Fruit fly (Drosophila melanogaster) whole organism, wandering third instar larva: Measurements from ENCODE around the gene CG3841.

Source experiments
- Abd-B ChIP-seq: fragments of >200 bp; optimal IDR thresholded peaks from 2 replicates; lab custom pipeline; 2017; ENCODE audit warnings: missing biosample characterization, missing genetic modification characterization
- CG32264 ChIP-seq: fragments of 200-800 bp; sonication (Bioruptor generic); optimal IDR thresholded peaks from 2 replicates; lab custom pipeline; 2016; ENCODE audit warnings: missing biosample characterization, missing genetic modification characterization
- CG9705 ChIP-seq: fragments of 200-800 bp; sonication (Bioruptor generic); optimal IDR thresholded peaks from 2 replicates; lab custom pipeline; 2018; ENCODE audit warnings: missing biosample characterization, mild to moderate bottlenecking, missing genetic modification characterization
- CrebA ChIP-seq: fragments of 200-800 bp; sonication (Bioruptor generic); optimal IDR thresholded peaks from 2 replicates; lab custom pipeline; 2016; ENCODE audit warnings: missing biosample characterization, mild to moderate bottlenecking, missing genetic modification characterization, borderline replicate concordance
- Dfd ChIP-seq: fragments of >200 bp; optimal IDR thresholded peaks from 2 replicates; lab custom pipeline; 2017; ENCODE audit warnings: missing biosample characterization, missing genetic modification characterization
- Dif ChIP-seq: fragments of 200-275, 200-300 bp; sonication (Bioruptor generic); optimal IDR thresholded peaks from 2 replicates; lab custom pipeline; 2018; ENCODE audit warnings: missing biosample characterization, missing genetic modification characterization; ENCODE audit not compliant: partially characterized antibody
- GATAd ChIP-seq: sonication (Bioruptor generic); optimal IDR thresholded peaks from 2 replicates; lab custom pipeline; 2016; ENCODE audit warnings: missing biosample characterization, missing genetic modification characterization
- HLH106 ChIP-seq: fragments of 200-800 bp; optimal IDR thresholded peaks from 3 replicates; lab custom pipeline; 2019; ENCODE audit warnings: missing biosample characterization, mild to moderate bottlenecking, missing genetic modification characterization, moderate library complexity
- Hnf4 ChIP-seq: fragments of 200-800 bp; sonication (Bioruptor generic); optimal IDR thresholded peaks from 2 replicates; lab custom pipeline; 2016; ENCODE audit warnings: missing biosample characterization, mild to moderate bottlenecking, missing genetic modification characterization
- Hr78 ChIP-seq: fragments of >200 bp; optimal IDR thresholded peaks from 2 replicates; lab custom pipeline; 2017; ENCODE audit warnings: missing biosample characterization, missing genetic modification characterization
- Hr83 ChIP-seq: fragments of 200-300 bp; sonication (Bioruptor generic); optimal IDR thresholded peaks from 2 replicates; lab custom pipeline; 2016; ENCODE audit warnings: missing biosample characterization, mild to moderate bottlenecking, missing genetic modification characterization, moderate library complexity; ENCODE audit not compliant: poor library complexity, severe bottlenecking
- Jra ChIP-seq: sonication (Bioruptor generic); optimal IDR thresholded peaks from 2 replicates; lab custom pipeline; 2016; ENCODE audit warnings: missing biosample characterization, missing genetic modification characterization
- Mio ChIP-seq: sonication (Bioruptor generic); optimal IDR thresholded peaks from 2 replicates; lab custom pipeline; 2016; ENCODE audit warnings: missing biosample characterization, missing genetic modification characterization
- Myc ChIP-seq: fragments of >200 bp; optimal IDR thresholded peaks from 2 replicates; lab custom pipeline; 2017
- N ChIP-seq: fragments of >200 bp; optimal IDR thresholded peaks from 2 replicates; lab custom pipeline; 2018; ENCODE audit warnings: missing biosample characterization, missing external identifiers, missing genetic modification characterization
- OdsH ChIP-seq: fragments of 200-800 bp; sonication (Bioruptor generic); optimal IDR thresholded peaks from 2 replicates; lab custom pipeline; 2016; ENCODE audit warnings: missing biosample characterization, mild to moderate bottlenecking, missing genetic modification characterization
- Rel ChIP-seq, 2 experiments: fragments of 200-800 bp; sonication (Bioruptor generic) in 1 of 2; optimal IDR thresholded peaks; 2 replicates in 1 of 2; 3 replicates in 1 of 2; lab custom pipeline; 2016 to 2019; ENCODE audit warnings: mild to moderate bottlenecking in 2 of 2, missing biosample characterization in 2 of 2, missing genetic modification characterization in 2 of 2, moderate library complexity in 1 of 2
- Sp1 ChIP-seq: fragments of 200-800 bp; sonication (Bioruptor generic); optimal IDR thresholded peaks from 3 replicates; lab custom pipeline; 2019; ENCODE audit warnings: missing biosample characterization, mild to moderate bottlenecking, missing genetic modification characterization, moderate library complexity
- Vsx2 ChIP-seq: fragments of 200-300, 225-300 bp; sonication (Bioruptor generic); optimal IDR thresholded peaks from 2 replicates; lab custom pipeline; 2018; ENCODE audit warnings: missing biosample characterization, missing genetic modification characterization; ENCODE audit not compliant: partially characterized antibody
- br ChIP-seq: fragments of 200-800 bp; sonication (Bioruptor generic); optimal IDR thresholded peaks from 2 replicates; lab custom pipeline; 2016; ENCODE audit warnings: missing biosample characterization, missing genetic modification characterization
- brk ChIP-seq: fragments of 200-800 bp; sonication (Bioruptor generic); optimal IDR thresholded peaks from 2 replicates; lab custom pipeline; 2016; ENCODE audit warnings: missing biosample characterization, mild to moderate bottlenecking, missing genetic modification characterization
- dl ChIP-seq, 2 experiments: fragments of 175-275, 200-275 bp in 1 of 2; fragments of 200-275 bp in 1 of 2; sonication (Bioruptor generic); optimal IDR thresholded peaks; lab custom pipeline; 2018; ENCODE audit warnings: mild to moderate bottlenecking in 2 of 2, missing biosample characterization in 2 of 2, missing genetic modification characterization in 2 of 2, moderate library complexity in 2 of 2; ENCODE audit not compliant: partially characterized antibody in 2 of 2, insufficient read depth in 1 of 2
- dmrt93B ChIP-seq: fragments of 200-800 bp; sonication (Bioruptor generic); optimal IDR thresholded peaks from 2 replicates; lab custom pipeline; 2018; ENCODE audit warnings: missing biosample characterization, mild to moderate bottlenecking, missing genetic modification characterization
- dsf ChIP-seq: sonication (Bioruptor generic); optimal IDR thresholded peaks from 2 replicates; lab custom pipeline; 2016; ENCODE audit warnings: missing biosample characterization, missing genetic modification characterization, borderline replicate concordance
- ey ChIP-seq: fragments of 200-800 bp; sonication (Bioruptor generic); optimal IDR thresholded peaks from 2 replicates; lab custom pipeline; 2016; ENCODE audit warnings: missing biosample characterization, missing genetic modification characterization
- foxo ChIP-seq, 2 experiments: fragments of 200-800 bp; sonication (Bioruptor generic); optimal IDR thresholded peaks; 2 replicates in 1 of 2; 3 replicates in 1 of 2; lab custom pipeline; 2016 to 2017; ENCODE audit warnings: missing biosample characterization in 2 of 2, missing genetic modification characterization in 2 of 2
- fru ChIP-seq: fragments of 200-800 bp; sonication (Bioruptor generic); optimal IDR thresholded peaks from 3 replicates; lab custom pipeline; 2016; ENCODE audit warnings: missing biosample characterization, mild to moderate bottlenecking, missing genetic modification characterization
- h ChIP-seq: fragments of 200-800 bp; sonication (Bioruptor generic); optimal IDR thresholded peaks from 3 replicates; lab custom pipeline; 2016; ENCODE audit warnings: missing biosample characterization, mild to moderate bottlenecking, missing genetic modification characterization
- jim ChIP-seq: fragments of 175-275, 200-325 bp; sonication (Bioruptor generic); optimal IDR thresholded peaks from 2 replicates; lab custom pipeline; 2016; ENCODE audit warnings: missing biosample characterization, mild to moderate bottlenecking, missing genetic modification characterization
- lola ChIP-seq: fragments of >200 bp; optimal IDR thresholded peaks from 2 replicates; lab custom pipeline; 2017; ENCODE audit warnings: missing biosample characterization, missing genetic modification characterization
- pan ChIP-seq: fragments of >200 bp; optimal IDR thresholded peaks from 2 replicates; lab custom pipeline; 2017
- psq ChIP-seq: fragments of 200-800 bp; sonication (Bioruptor generic); optimal IDR thresholded peaks from 3 replicates; lab custom pipeline; 2017; ENCODE audit warnings: missing biosample characterization, mild to moderate bottlenecking, missing genetic modification characterization, moderate library complexity
- rgr ChIP-seq: fragments of 200-800 bp; sonication (Bioruptor generic); optimal IDR thresholded peaks from 3 replicates; lab custom pipeline; 2016; ENCODE audit warnings: missing biosample characterization, mild to moderate bottlenecking, missing genetic modification characterization
- sage ChIP-seq: fragments of 200-800 bp; sonication (Bioruptor generic); optimal IDR thresholded peaks from 2 replicates; lab custom pipeline; 2016; ENCODE audit warnings: missing biosample characterization, mild to moderate bottlenecking, missing genetic modification characterization
- sv ChIP-seq: fragments of 200-800 bp; sonication (Bioruptor generic); optimal IDR thresholded peaks from 3 replicates; lab custom pipeline; 2016; ENCODE audit warnings: missing biosample characterization, missing genetic modification characterization
- tai ChIP-seq: sonication (Bioruptor generic); optimal IDR thresholded peaks from 2 replicates; lab custom pipeline; 2016; ENCODE audit warnings: missing biosample characterization, missing genetic modification characterization
- usp ChIP-seq: fragments of >200 bp; optimal IDR thresholded peaks from 2 replicates; lab custom pipeline; 2017; ENCODE audit warnings: missing biosample characterization, missing genetic modification characterization
- woc ChIP-seq: sonication (Bioruptor generic); optimal IDR thresholded peaks from 2 replicates; lab custom pipeline; 2016; ENCODE audit warnings: missing biosample characterization, mild to moderate bottlenecking, missing genetic modification characterization

CG3841 gene

DNA sequence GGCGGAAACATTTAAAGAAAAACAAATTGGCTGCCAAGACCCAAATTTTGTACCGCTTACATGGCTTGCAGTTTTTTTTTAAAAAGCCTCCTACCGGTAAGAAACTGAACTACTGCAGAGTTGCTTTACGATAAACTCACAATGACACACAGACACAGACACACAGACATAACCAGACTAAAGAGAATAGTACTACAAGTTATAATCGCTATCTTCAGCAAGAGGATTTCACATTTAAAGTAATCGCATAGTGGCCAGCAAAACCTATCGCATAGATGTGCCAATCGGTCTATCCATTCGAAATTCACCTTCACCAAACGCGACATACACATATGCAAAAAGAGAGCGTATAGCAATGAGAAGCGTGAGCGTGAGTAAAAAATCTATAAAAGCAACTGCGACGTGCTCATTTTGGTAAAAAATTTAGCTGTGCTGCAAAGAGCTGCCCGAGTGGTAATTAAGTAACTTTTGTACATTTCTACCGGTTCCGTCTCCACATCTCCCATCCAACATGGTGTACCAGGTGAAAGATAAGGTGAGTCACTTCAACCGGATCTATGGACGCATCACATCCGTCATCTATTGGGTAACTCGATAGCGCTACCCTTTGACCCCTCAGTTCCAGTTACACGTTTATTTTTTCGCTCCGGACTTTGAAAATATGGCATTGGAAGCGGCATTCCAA is 23.9 kb downstream of the CG3841 start, which contains the start of gene Trx2:
TSS of gene Trx2 (plus strand) at position 161 of the 685 bp plus-strand sequence.
- no peak for TF ChIP-seq Rel (GFP tag; optimal IDR thresholded peaks at IDR 0.05; lab: Kevin White, UChicago)
- TF ChIP-seq Rel (tag; optimal IDR thresholded peaks at IDR 0.05; lab: Kevin White, UChicago): peak; percentile 59
- no peak for TF ChIP-seq Abd-B (GFP tag; lab: Kevin White, UChicago)
- peak; percentile 64 for TF ChIP-seq Hr83 (GFP tag; lab: Kevin White, UChicago)
- TF ChIP-seq sage: no peak
- no peak for TF ChIP-seq CrebA
- TF ChIP-seq Myc (lab: Kevin White, UChicago): peak; percentile 85
- TF ChIP-seq fru (GFP tag; lab: Kevin White, UChicago): peak; percentile 35
- no peak for TF ChIP-seq jim (GFP tag; lab: Kevin White, UChicago)
- TF ChIP-seq usp: no peak
- TF ChIP-seq sv (GFP tag; lab: Kevin White, UChicago): no peak
- no peak for TF ChIP-seq Mio (GFP tag; lab: Kevin White, UChicago)
- no peak for TF ChIP-seq Dfd (GFP tag; lab: Kevin White, UChicago)
- peak; percentile 66 for TF ChIP-seq Jra (GFP tag; lab: Kevin White, UChicago)
- peak; percentile 84 for TF ChIP-seq Vsx2 (GFP tag; lab: Kevin White, UChicago)
- peak; percentile 42 for TF ChIP-seq OdsH (GFP tag; lab: Kevin White, UChicago)
- TF ChIP-seq brk: no peak
- TF ChIP-seq Dif (GFP tag; lab: Kevin White, UChicago): peak; percentile 81
- TF ChIP-seq dmrt93B (GFP tag; lab: Kevin White, UChicago): no peak
- TF ChIP-seq ey (GFP tag; lab: Kevin White, UChicago): no peak
- TF ChIP-seq HLH106 (tag; lab: Kevin White, UChicago): no peak
- TF ChIP-seq br (GFP tag; lab: Kevin White, UChicago): peak; percentile 2
- no peak for TF ChIP-seq N (GFP tag; lab: Kevin White, UChicago)
- TF ChIP-seq lola (GFP tag; lab: Kevin White, UChicago): no peak
- no peak for TF ChIP-seq tai (GFP tag; lab: Kevin White, UChicago)
- peak; percentile 47 for TF ChIP-seq h (GFP tag; lab: Kevin White, UChicago)
- TF ChIP-seq Hnf4 (GFP tag; lab: Kevin White, UChicago): no peak
- TF ChIP-seq CG9705 (GFP tag; lab: Kevin White, UChicago): no peak
- no peak for TF ChIP-seq CG32264 (GFP tag; lab: Kevin White, UChicago)
- peak; percentile 47 for TF ChIP-seq rgr (GFP tag; lab: Kevin White, UChicago)
- peak in 1 of 2 experiments; percentile 41 for TF ChIP-seq foxo (GFP tag; optimal IDR thresholded peaks at IDR 0.05; lab: Kevin White, UChicago)
- TF ChIP-seq psq (GFP tag; lab: Kevin White, UChicago): peak; percentile 1
- peak; percentile 33 for TF ChIP-seq Sp1 (GFP tag; lab: Kevin White, UChicago)
- TF ChIP-seq Hr78 (GFP tag; lab: Kevin White, UChicago): no peak
- TF ChIP-seq woc: no peak
- no peak for TF ChIP-seq GATAd (GFP tag; lab: Kevin White, UChicago)
- no peak for TF ChIP-seq dsf (GFP tag; lab: Kevin White, UChicago)
- TF ChIP-seq pan (lab: Kevin White, UChicago): no peak
- peak; percentile 58 to 76 for TF ChIP-seq dl (GFP tag; optimal IDR thresholded peaks at IDR 0.05; lab: Kevin White, UChicago; ENCODE audit: insufficient read depth in 1 of 2, partially characterized antibody in 2 of 2)
- TF ChIP-seq, all 38 proteins: peak for 15

DNA sequence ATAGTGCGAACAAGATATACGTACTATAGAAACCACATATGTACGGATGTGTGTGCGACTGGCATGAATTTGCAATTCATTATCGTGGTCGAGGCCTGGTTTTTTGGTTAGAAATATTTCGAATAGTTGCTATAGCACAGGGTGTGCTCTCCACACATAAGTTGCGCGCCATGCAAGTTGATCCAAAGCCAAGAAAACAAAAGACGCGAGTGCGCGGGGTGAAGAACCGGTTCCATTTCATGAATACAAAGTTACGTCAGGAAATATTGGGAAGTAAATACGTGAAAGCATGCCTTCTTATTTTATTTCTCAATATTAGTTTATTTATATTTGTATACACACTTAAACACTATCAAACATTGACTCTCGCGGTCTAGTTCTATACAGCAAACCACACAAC is 24.6 kb downstream of the CG3841 start:
- TF ChIP-seq fru (GFP tag; lab: Kevin White, UChicago) (no peak), dmrt93B (GFP tag; lab: Kevin White, UChicago) (no peak), rgr (GFP tag; lab: Kevin White, UChicago) (no peak), OdsH (GFP tag; lab: Kevin White, UChicago) (no peak), Rel (GFP tag; optimal IDR thresholded peaks at IDR 0.05; lab: Kevin White, UChicago) (no peak), Rel (tag; optimal IDR thresholded peaks at IDR 0.05; lab: Kevin White, UChicago) (no peak), Sp1 (GFP tag; lab: Kevin White, UChicago) (no peak), sv (GFP tag; lab: Kevin White, UChicago) (no peak), Mio (GFP tag; lab: Kevin White, UChicago) (no peak), Abd-B (GFP tag; lab: Kevin White, UChicago) (no peak), Dfd (GFP tag; lab: Kevin White, UChicago) (no peak), foxo (GFP tag; optimal IDR thresholded peaks at IDR 0.05; lab: Kevin White, UChicago) (no peak)
